Fruit fly (Drosophila melanogaster) whole organism, embryonic: ENCODE data around the gene syd.

Experiments
- CG14710 ChIP-seq: fragments of 200-800 bp; sonication (Bioruptor generic); optimal IDR thresholded peaks from 3 replicates; lab custom pipeline; 2019; ENCODE audit warnings: missing biosample characterization, mild to moderate bottlenecking, missing genetic modification characterization, moderate library complexity
- HHEX ChIP-seq: fragments of 200-800 bp; sonication (Bioruptor generic); optimal IDR thresholded peaks from 3 replicates; lab custom pipeline; 2017; ENCODE audit warnings: missing biosample characterization, mild to moderate bottlenecking, missing genetic modification characterization, missing genetic modification reagents
- crp ChIP-seq, 2 experiments: fragments of 200-800 bp; sonication (Bioruptor generic); optimal IDR thresholded peaks; 2 replicates in 1 of 2; 3 replicates in 1 of 2; lab custom pipeline; 2017; ENCODE audit warnings: missing biosample characterization in 2 of 2, missing genetic modification characterization in 2 of 2, mild to moderate bottlenecking in 1 of 2, moderate library complexity in 1 of 2
- dati ChIP-seq: fragments of 200-800 bp; sonication (Bioruptor generic); IDR thresholded peaks from 2 replicates; pipeline ENCODE4 v1.3.6; 2022; ENCODE audit warnings: missing biosample characterization, missing genetic modification characterization

DNA sequence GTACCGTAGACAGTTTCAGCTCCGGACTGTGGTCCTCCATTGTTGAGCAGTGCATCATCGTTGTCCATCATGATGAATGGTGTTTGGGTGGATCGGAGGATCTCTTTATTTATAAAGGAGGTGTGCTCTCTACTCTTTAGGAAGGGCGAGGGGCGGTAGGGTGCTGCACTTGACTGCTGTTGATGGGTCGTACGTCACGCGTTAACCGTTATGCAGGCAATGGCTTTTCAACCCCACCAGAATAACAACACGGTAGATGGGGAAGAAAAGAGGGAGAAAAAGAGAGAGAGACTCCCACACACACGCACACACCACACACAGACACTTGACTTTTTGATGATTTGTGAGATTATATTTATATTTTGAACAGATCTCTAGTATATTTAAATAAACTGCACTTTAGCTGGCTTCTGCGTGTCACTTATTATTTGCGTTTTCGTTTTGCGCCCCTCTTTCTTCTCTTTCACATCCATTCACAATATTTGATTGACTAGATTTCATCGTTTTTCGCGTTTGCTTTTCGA lies 449 bp downstream of the syd start:
- no peak for TF ChIP-seq CG14710 (tag; lab: Kevin White, UChicago)
- no peak for TF ChIP-seq crp (GFP tag; optimal IDR thresholded peaks at IDR 0.05; lab: Kevin White, UChicago)
- TF ChIP-seq dati (GFP tag; lab: Robert Waterston, UW) = no peak
- TF ChIP-seq HHEX (GFP tag; lab: Kevin White, UChicago) = no peak
